Fruit fly (Drosophila melanogaster) whole organism, embryonic: ENCODE results near the gene Dph3.

Source experiments
- Aef1 ChIP-seq: fragments of 200-800 bp; sonication (Bioruptor generic); IDR thresholded peaks from 3 replicates; pipeline ENCODE4 v1.3.6; 2022; ENCODE audit warnings: missing biosample characterization, missing genetic modification characterization
- CG11085 ChIP-seq: fragments of 200-800 bp; sonication (Bioruptor generic); IDR thresholded peaks from 2 replicates; pipeline ENCODE4 v1.3.6; 2022; ENCODE audit warnings: missing biosample characterization, missing genetic modification characterization
- CG12155 ChIP-seq: fragments of 200-800 bp; sonication (Bioruptor generic); optimal IDR thresholded peaks from 3 replicates; lab custom pipeline; 2016; ENCODE audit warnings: missing biosample characterization, missing genetic modification characterization
- CG1233 ChIP-seq: fragments of 200-800 bp; sonication (Bioruptor generic); optimal IDR thresholded peaks from 4 replicates; lab custom pipeline; 2018; ENCODE audit warnings: missing biosample characterization, mild to moderate bottlenecking, missing genetic modification characterization
- CG12744 ChIP-seq: fragments of 200-800 bp; sonication (Bioruptor generic); optimal IDR thresholded peaks from 2 replicates; lab custom pipeline; 2016; ENCODE audit warnings: missing biosample characterization, missing genetic modification characterization
- CG12769 ChIP-seq: fragments of 200-800 bp; sonication (Bioruptor generic); optimal IDR thresholded peaks from 2 replicates; lab custom pipeline; 2019; ENCODE audit warnings: missing biosample characterization, mild to moderate bottlenecking, missing genetic modification characterization, moderate library complexity
- CG12942 ChIP-seq: fragments of 200-800 bp; sonication (Bioruptor generic); optimal IDR thresholded peaks from 3 replicates; lab custom pipeline; 2016; ENCODE audit warnings: missing biosample characterization, missing genetic modification characterization
- CG13624 ChIP-seq: fragments of 200-800 bp; sonication (Bioruptor generic); optimal IDR thresholded peaks from 2 replicates; lab custom pipeline; 2016; ENCODE audit warnings: missing biosample characterization, missing genetic modification characterization
- CG1792 ChIP-seq: fragments of 200-800 bp; sonication (Bioruptor generic); optimal IDR thresholded peaks from 2 replicates; lab custom pipeline; 2016; ENCODE audit warnings: missing biosample characterization, missing genetic modification characterization
- CG2129 ChIP-seq: fragments of 200-800 bp; sonication (Bioruptor generic); IDR thresholded peaks from 2 replicates; pipeline ENCODE4 v1.3.6; 2022; ENCODE audit warnings: missing biosample characterization, missing genetic modification characterization; ENCODE audit not compliant: partially characterized antibody
- CG2889 ChIP-seq: fragments of 200-800 bp; sonication (Bioruptor generic); IDR thresholded peaks from 3 replicates; pipeline ENCODE4 v1.3.6; 2022; ENCODE audit warnings: missing biosample characterization, missing genetic modification characterization
- CG31365 ChIP-seq: fragments of 200-800 bp; sonication (Bioruptor generic); optimal IDR thresholded peaks from 2 replicates; lab custom pipeline; 2018; ENCODE audit warnings: missing biosample characterization, mild to moderate bottlenecking, missing genetic modification characterization
- CG3163 ChIP-seq: fragments of 200-800 bp; sonication (Bioruptor generic); optimal IDR thresholded peaks from 3 replicates; lab custom pipeline; 2016; ENCODE audit warnings: missing biosample characterization, missing genetic modification characterization
- CG3838 ChIP-seq: fragments of 200-800 bp; sonication (Bioruptor generic); optimal IDR thresholded peaks from 3 replicates; lab custom pipeline; 2016; ENCODE audit warnings: missing biosample characterization, missing genetic modification characterization
- CG4404 ChIP-seq: fragments of 200-800 bp; sonication (Bioruptor generic); IDR thresholded peaks from 2 replicates; pipeline ENCODE4 v1.3.6; 2022; ENCODE audit warnings: missing biosample characterization, missing genetic modification characterization
- CG6654 ChIP-seq: fragments of 200-800 bp; sonication (Bioruptor generic); optimal IDR thresholded peaks from 2 replicates; lab custom pipeline; 2017; ENCODE audit warnings: missing biosample characterization, mild to moderate bottlenecking, missing genetic modification characterization
- CG6854 ChIP-seq: fragments of 200-800 bp; sonication (Bioruptor generic); optimal IDR thresholded peaks from 3 replicates; lab custom pipeline; 2017; ENCODE audit warnings: missing biosample characterization, mild to moderate bottlenecking, missing genetic modification characterization
- CG8281 ChIP-seq: fragments of 200-800 bp; sonication (Bioruptor generic); optimal IDR thresholded peaks from 2 replicates; lab custom pipeline; 2018; ENCODE audit warnings: missing biosample characterization, mild to moderate bottlenecking, missing genetic modification characterization, moderate library complexity
- CG9215 ChIP-seq: fragments of 200-800 bp; sonication (Bioruptor generic); IDR thresholded peaks from 2 replicates; pipeline ENCODE4 v1.3.6; 2022; ENCODE audit warnings: missing biosample characterization, missing genetic modification characterization
- CG9817 ChIP-seq: fragments of 200-800 bp; sonication (Bioruptor generic); optimal IDR thresholded peaks from 2 replicates; lab custom pipeline; 2018; ENCODE audit warnings: missing biosample characterization, mild to moderate bottlenecking, missing genetic modification characterization, moderate library complexity
- CrebB ChIP-seq: fragments of 200-800 bp; sonication (Bioruptor generic); optimal IDR thresholded peaks from 3 replicates; lab custom pipeline; 2018; ENCODE audit warnings: missing biosample characterization, mild to moderate bottlenecking, missing genetic modification characterization
- Dad ChIP-seq: fragments of 200-800 bp; sonication (Bioruptor generic); optimal IDR thresholded peaks from 3 replicates; lab custom pipeline; 2016; ENCODE audit warnings: missing biosample characterization, missing genetic modification characterization
- Dip3 ChIP-seq: fragments of 200-800 bp; sonication (Bioruptor generic); optimal IDR thresholded peaks from 3 replicates; lab custom pipeline; 2016; ENCODE audit warnings: missing biosample characterization, missing genetic modification characterization
- Doc2 ChIP-seq: fragments of 200-800 bp; sonication (Bioruptor generic); IDR thresholded peaks from 2 replicates; pipeline ENCODE4 v1.3.6; 2022; ENCODE audit warnings: missing biosample characterization, missing genetic modification characterization
- Eip74EF ChIP-seq, 2 experiments: fragments of 200-800 bp in 1 of 2; fragments of >200 bp in 1 of 2; sonication (Bioruptor generic) in 1 of 2; optimal IDR thresholded peaks; 2 replicates each; lab custom pipeline; 2017 to 2019; ENCODE audit warnings: missing biosample characterization in 2 of 2, missing genetic modification characterization in 2 of 2, mild to moderate bottlenecking in 1 of 2, moderate library complexity in 1 of 2
- Mrtf ChIP-seq: fragments of 200-800 bp; sonication (Bioruptor generic); IDR thresholded peaks from 3 replicates; pipeline ENCODE4 v1.3.6; 2022; ENCODE audit warnings: missing biosample characterization, missing genetic modification characterization
- Oli ChIP-seq: fragments of 200-800 bp; sonication (Bioruptor generic); optimal IDR thresholded peaks from 2 replicates; lab custom pipeline; 2018; ENCODE audit warnings: missing biosample characterization, mild to moderate bottlenecking, missing genetic modification characterization, moderate library complexity
- Xbp1 ChIP-seq: fragments of 200-800 bp; sonication (Bioruptor generic); optimal IDR thresholded peaks from 3 replicates; lab custom pipeline; 2016; ENCODE audit warnings: missing biosample characterization, mild to moderate bottlenecking, missing genetic modification characterization
- ara ChIP-seq: fragments of 200-800 bp; sonication (Bioruptor generic); IDR thresholded peaks from 2 replicates; pipeline ENCODE4 v1.3.6; 2022; ENCODE audit warnings: missing biosample characterization, missing genetic modification characterization
- bab2 ChIP-seq: fragments of 200-800 bp; sonication (Bioruptor generic); optimal IDR thresholded peaks from 2 replicates; lab custom pipeline; 2016; ENCODE audit warnings: missing biosample characterization, missing genetic modification characterization
- bbx ChIP-seq: fragments of 200-800 bp; sonication (Bioruptor generic); IDR thresholded peaks from 2 replicates; pipeline ENCODE4 v1.3.6; 2022; ENCODE audit warnings: missing biosample characterization, missing genetic modification characterization; ENCODE audit not compliant: partially characterized antibody
- chm ChIP-seq: fragments of 200-800 bp; sonication (Bioruptor generic); IDR thresholded peaks from 2 replicates; pipeline ENCODE4 v1.3.6; 2022; ENCODE audit warnings: missing biosample characterization, missing genetic modification characterization
- ewg ChIP-seq: fragments of 200-800 bp; sonication (Bioruptor generic); optimal IDR thresholded peaks from 3 replicates; lab custom pipeline; 2017; ENCODE audit warnings: mild to moderate bottlenecking, missing biosample characterization, missing genetic modification reagents, missing genetic modification characterization
- fd96Cb ChIP-seq: fragments of 200-800 bp; sonication (Bioruptor generic); optimal IDR thresholded peaks from 2 replicates; lab custom pipeline; 2018; ENCODE audit warnings: missing biosample characterization, mild to moderate bottlenecking, missing genetic modification characterization, moderate library complexity
- fu2 ChIP-seq: fragments of 200-800 bp; sonication (Bioruptor generic); optimal IDR thresholded peaks from 2 replicates; lab custom pipeline; 2016; ENCODE audit warnings: missing biosample characterization, missing genetic modification characterization
- gro ChIP-seq: fragments of 200-800 bp; sonication (Bioruptor generic); optimal IDR thresholded peaks from 2 replicates; lab custom pipeline; 2016; ENCODE audit warnings: missing biosample characterization, missing genetic modification characterization
- hbn ChIP-seq: fragments of 200-800 bp; sonication (Bioruptor generic); IDR thresholded peaks from 2 replicates; pipeline ENCODE4 v1.3.6; 2022; ENCODE audit warnings: missing biosample characterization, missing genetic modification characterization; ENCODE audit not compliant: partially characterized antibody
- hth ChIP-seq: fragments of >200 bp; optimal IDR thresholded peaks from 2 replicates; lab custom pipeline; 2017; ENCODE audit warnings: inconsistent platforms
- jumu ChIP-seq: fragments of 200-800 bp; sonication (Bioruptor generic); optimal IDR thresholded peaks from 3 replicates; lab custom pipeline; 2016; ENCODE audit warnings: missing biosample characterization, missing genetic modification characterization
- kni ChIP-seq: fragments of 200-800 bp; sonication (Bioruptor generic); optimal IDR thresholded peaks from 3 replicates; lab custom pipeline; 2017; ENCODE audit warnings: mild to moderate bottlenecking, missing biosample characterization, missing genetic modification reagents, missing genetic modification characterization
- lilli ChIP-seq: fragments of 200-800 bp; sonication (Bioruptor generic); optimal IDR thresholded peaks from 3 replicates; lab custom pipeline; 2016; ENCODE audit warnings: missing biosample characterization, missing genetic modification characterization
- pnt ChIP-seq: fragments of 200-800 bp; sonication (Bioruptor generic); optimal IDR thresholded peaks from 3 replicates; lab custom pipeline; 2016; ENCODE audit warnings: missing biosample characterization, missing genetic modification characterization
- ranshi ChIP-seq: fragments of 200-800 bp; sonication (Bioruptor generic); IDR thresholded peaks from 2 replicates; pipeline ENCODE4 v1.3.6; 2022; ENCODE audit warnings: missing biosample characterization, missing genetic modification characterization
- repo ChIP-seq: fragments of 200-800 bp; sonication (Bioruptor generic); optimal IDR thresholded peaks from 2 replicates; lab custom pipeline; 2016; ENCODE audit warnings: missing biosample characterization, missing genetic modification characterization
- schlank ChIP-seq: fragments of 200-800 bp; sonication (Bioruptor generic); optimal IDR thresholded peaks from 2 replicates; lab custom pipeline; 2018; ENCODE audit warnings: missing biosample characterization, mild to moderate bottlenecking, missing genetic modification characterization
- slp2 ChIP-seq: fragments of 200-800 bp; sonication (Bioruptor generic); optimal IDR thresholded peaks from 2 replicates; lab custom pipeline; 2016; ENCODE audit warnings: missing biosample characterization, missing genetic modification characterization
- sqz ChIP-seq: fragments of 200-800 bp; sonication (Bioruptor generic); optimal IDR thresholded peaks from 3 replicates; lab custom pipeline; 2018; ENCODE audit warnings: missing biosample characterization, mild to moderate bottlenecking, missing genetic modification characterization
- sr ChIP-seq: fragments of 200-800 bp; sonication (Bioruptor generic); IDR thresholded peaks from 3 replicates; pipeline ENCODE4 v1.3.6; 2022; ENCODE audit warnings: missing biosample characterization, missing genetic modification characterization
- ssp ChIP-seq: fragments of 200-800 bp; sonication (Bioruptor generic); IDR thresholded peaks from 2 replicates; pipeline ENCODE4 v1.3.6; 2022; ENCODE audit warnings: missing biosample characterization, missing genetic modification characterization
- tio ChIP-seq: fragments of 200-800 bp; sonication (Bioruptor generic); optimal IDR thresholded peaks from 2 replicates; lab custom pipeline; 2017; ENCODE audit warnings: missing biosample characterization, missing genetic modification characterization, inconsistent platforms
- unc-4 ChIP-seq: fragments of 200-800 bp; sonication (Bioruptor generic); IDR thresholded peaks from 2 replicates; pipeline ENCODE4 v1.3.6; 2022; ENCODE audit warnings: missing biosample characterization, missing genetic modification characterization; ENCODE audit not compliant: partially characterized antibody
- vvl ChIP-seq: fragments of 200-800 bp; sonication (Bioruptor generic); IDR thresholded peaks from 2 replicates; pipeline ENCODE4 v1.3.6; 2022; ENCODE audit warnings: missing biosample characterization, missing genetic modification characterization

Dph3 gene

dm6 chr3R:11226496-11226895, 5.2 kb upstream of the Dph3 start, which contains the start of gene CG17726 (continued):
- TF ChIP-seq CG12744 (peak; percentile 92), CG3838 (GFP tag; lab: Kevin White, UChicago) (peak; percentile 85), CG3163 (GFP tag; lab: Kevin White, UChicago) (peak; percentile 63), ara (GFP tag; lab: Robert Waterston, UW) (peak; percentile 98), CG1233 (GFP tag; lab: Kevin White, UChicago) (peak; percentile 91), hbn (GFP tag; lab: Robert Waterston, UW) (no peak), CG12769 (tag; lab: Kevin White, UChicago) (no peak), unc-4 (GFP tag; lab: Robert Waterston, UW) (no peak), fu2 (GFP tag; lab: Kevin White, UChicago) (peak; percentile 82), kni (GFP tag; lab: Kevin White, UChicago) (peak; percentile 76), Dip3 (peak; percentile 81), Mrtf (GFP tag; lab: Robert Waterston, UW) (peak; percentile 96), tio (GFP tag; lab: Kevin White, UChicago) (no peak), Oli (tag; lab: Kevin White, UChicago) (peak; percentile 97), sr (GFP tag; lab: Robert Waterston, UW) (peak; percentile 76; the same call in 1 of the 3 replicates), CG1792 (peak; percentile 62), CG2889 (GFP tag; lab: Robert Waterston, UW) (peak; percentile 97), CG4404 (GFP tag; lab: Robert Waterston, UW) (peak; percentile 95), CG31365 (peak; percentile 81), sqz (GFP tag; lab: Kevin White, UChicago) (peak; percentile 93), CG11085 (GFP tag; lab: Robert Waterston, UW) (peak; percentile 89), bbx (no peak), Xbp1 (GFP tag; lab: Kevin White, UChicago) (peak; percentile 98), CrebB (peak; percentile 96), CG2129 (GFP tag; lab: Robert Waterston, UW) (no peak), hth (no peak), ranshi (peak; percentile 98), CG12942 (GFP tag; lab: Kevin White, UChicago) (peak; percentile 95), ssp (GFP tag; lab: Robert Waterston, UW) (peak; percentile 93), CG12155 (GFP tag; lab: Kevin White, UChicago) (peak; percentile 95), Doc2 (GFP tag; lab: Robert Waterston, UW) (peak; percentile 89), CG8281 (tag; lab: Kevin White, UChicago) (peak; percentile 88), fd96Cb (tag; lab: Kevin White, UChicago) (peak; percentile 97), vvl (GFP tag; lab: Robert Waterston, UW) (peak; percentile 99), lilli (GFP tag; lab: Kevin White, UChicago) (peak; percentile 96), Aef1 (GFP tag; lab: Robert Waterston, UW) (peak; percentile 97), Eip74EF (GFP tag; optimal IDR thresholded peaks at IDR 0.05; lab: Kevin White, UChicago) (peak in 1 of 2 experiments; percentile 97), bab2 (peak; percentile 93), pnt (GFP tag; lab: Kevin White, UChicago) (peak; percentile 86), CG9817 (tag; lab: Kevin White, UChicago) (peak; percentile 96), gro (GFP tag; lab: Kevin White, UChicago) (peak; percentile 80), CG13624 (peak; percentile 94), repo (GFP tag; lab: Kevin White, UChicago) (peak; percentile 76), Dad (GFP tag; lab: Kevin White, UChicago) (peak; percentile 84), CG6854 (peak; percentile 89), slp2 (GFP tag; lab: Kevin White, UChicago) (peak; percentile 84), CG6654 (GFP tag; lab: Kevin White, UChicago) (peak; percentile 69), jumu (GFP tag; lab: Kevin White, UChicago) (peak; percentile 79), CG9215 (GFP tag; lab: Robert Waterston, UW) (peak; percentile 90), schlank (tag; lab: Kevin White, UChicago) (peak; percentile 88), chm (GFP tag; lab: Robert Waterston, UW) (peak; percentile 99), ewg (GFP tag; lab: Kevin White, UChicago) (peak; percentile 93)
